Worm (Caenorhabditis elegans): ENCODE results near the gene egas-4.

egas-4 gene

ce11 chrIV:7512617-7513233, 15.1 kb upstream of the egas-4 start, which contains the start of the genes plc-4 and R05G6.4 (continued):
- no peak for TF ChIP-seq lin-15B (tag; optimal IDR thresholded peaks at IDR 0.05)

ce11 chrIV:7510829-7511228, 13.2 kb upstream of the egas-4 start:
- no peak for TF ChIP-seq nhr-84 (tag; optimal IDR thresholded peaks at IDR 0.05)
- TF ChIP-seq ceh-82 (tag; optimal IDR thresholded peaks at IDR 0.05): no peak
- no peak for TF ChIP-seq nhr-12 (tag; optimal IDR thresholded peaks at IDR 0.05)
- peak in 1 of 2 experiments; percentile 7 for TF ChIP-seq lin-35 (GFP tag; optimal IDR thresholded peaks at IDR 0.05)
- TF ChIP-seq hlh-17 (GFP tag; optimal IDR thresholded peaks at IDR 0.05; ENCODE audit: borderline replicate concordance): no peak
- TF ChIP-seq nhr-28 (tag; optimal IDR thresholded peaks at IDR 0.05): no peak
- TF ChIP-seq efl-1 (optimal IDR thresholded peaks at IDR 0.05): peak in 1 of 2 experiments; percentile 10
- peak in 1 of 2 experiments; percentile 40 for TF ChIP-seq efl-1 (GFP tag; optimal IDR thresholded peaks at IDR 0.05 in 1 of 2)
- TF ChIP-seq egl-13 (tag; optimal IDR thresholded peaks at IDR 0.05): no peak
- TF ChIP-seq dpl-1 (GFP tag; optimal IDR thresholded peaks at IDR 0.05): peak in 2 of 3 experiments; percentile 29 to 37

DNA sequence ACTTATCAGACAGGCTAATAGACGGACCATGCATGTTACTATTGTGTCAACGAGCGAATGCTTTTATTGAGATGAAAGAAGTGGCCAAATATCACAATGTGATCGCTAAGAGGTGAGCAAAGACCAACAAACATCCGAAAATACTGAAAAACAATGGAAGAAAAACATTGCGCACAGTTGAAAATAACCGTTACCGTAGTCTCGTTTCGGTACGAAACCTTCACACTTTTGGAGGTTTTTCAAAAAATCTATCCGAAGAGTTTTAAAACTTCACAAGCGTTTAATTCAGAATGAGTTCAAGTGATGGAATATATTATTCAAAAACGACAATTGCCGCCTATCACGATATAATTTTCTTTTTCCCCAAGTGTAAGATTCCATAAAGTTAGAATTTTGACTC, 11.2 kb upstream of the egas-4 start:
- TF ChIP-seq dpl-1 (GFP tag; optimal IDR thresholded peaks at IDR 0.05) (peak; percentile 18 to 51 (median 42)), xbp-1 (tag; optimal IDR thresholded peaks at IDR 0.05) (no peak), nhr-71 (tag; optimal IDR thresholded peaks at IDR 0.05) (no peak), lsy-2 (tag; optimal IDR thresholded peaks at IDR 0.05) (peak; percentile 51 to 87), pag-3 (tag; optimal IDR thresholded peaks at IDR 0.05; ENCODE audit: borderline replicate concordance, insufficient read depth) (no peak), grh-1 (GFP tag; IDR thresholded peaks at IDR 0.05) (no peak), efl-1 (optimal IDR thresholded peaks at IDR 0.05) (peak; percentile 38 to 56), efl-1 (GFP tag; optimal IDR thresholded peaks at IDR 0.05 in 1 of 2) (peak; percentile 48 to 91), nhr-90 (tag; optimal IDR thresholded peaks at IDR 0.05; ENCODE audit: poor library complexity) (no peak), aly-2 (tag; optimal IDR thresholded peaks at IDR 0.05) (no peak), lin-35 (GFP tag; optimal IDR thresholded peaks at IDR 0.05) (peak in 1 of 2 experiments; percentile 65), ceh-88 (GFP tag; IDR thresholded peaks at IDR 0.05) (no peak), tbx-2 (tag; optimal IDR thresholded peaks at IDR 0.05) (no peak)

- TF ChIP-seq ces-1 (GFP tag; optimal IDR thresholded peaks at IDR 0.05) (no peak), C04F5.9 (tag; optimal IDR thresholded peaks at IDR 0.05) (no peak), Y116A8C.19 (tag; optimal IDR thresholded peaks at IDR 0.05; ENCODE audit: borderline replicate concordance) (no peak), jun-1 (tag; optimal IDR thresholded peaks at IDR 0.05) (peak; percentile 58), nhr-84 (tag; optimal IDR thresholded peaks at IDR 0.05) (no peak), nhr-237 (tag; optimal IDR thresholded peaks at IDR 0.05) (peak; percentile 73), lin-14 (GFP tag; optimal IDR thresholded peaks at IDR 0.05) (peak; percentile 97), irx-1 (tag; optimal IDR thresholded peaks at IDR 0.05) (no peak), lin-39 (tag; optimal IDR thresholded peaks at IDR 0.05) (no peak), unc-30 (tag; optimal IDR thresholded peaks at IDR 0.05) (no peak), snpc-4 (tag; optimal IDR thresholded peaks at IDR 0.05) (peak; percentile 11), lir-3 (tag; optimal IDR thresholded peaks at IDR 0.05; ENCODE audit: poor library complexity) (peak; percentile 7), nhr-85 (tag) (peak; percentile 83), sptf-1 (tag; optimal IDR thresholded peaks at IDR 0.05) (no peak), xbp-1 (tag; optimal IDR thresholded peaks at IDR 0.05) (peak; percentile 83), nhr-47 (tag; optimal IDR thresholded peaks at IDR 0.05) (peak; percentile 83), lsy-2 (tag; optimal IDR thresholded peaks at IDR 0.05) (peak; percentile 77 to 90), F16B12.6 (tag; optimal IDR thresholded peaks at IDR 0.05) (no peak), tbx-2 (tag; optimal IDR thresholded peaks at IDR 0.05) (peak; percentile 86), nhr-76 (tag; optimal IDR thresholded peaks at IDR 0.05) (no peak), egl-13 (tag; optimal IDR thresholded peaks at IDR 0.05) (peak; percentile 17), mef-2 (tag; optimal IDR thresholded peaks at IDR 0.05) (peak; percentile 30), skn-1 (tag; optimal IDR thresholded peaks at IDR 0.05) (peak; percentile 63), nhr-20 (tag; optimal IDR thresholded peaks at IDR 0.05) (peak; percentile 92), pag-3 (tag; optimal IDR thresholded peaks at IDR 0.05; ENCODE audit: borderline replicate concordance, insufficient read depth) (no peak), dsc-1 (tag; optimal IDR thresholded peaks at IDR 0.05) (peak; percentile 57), C34B4.2 (tag; optimal IDR thresholded peaks at IDR 0.05) (peak; percentile 87), aha-1 (tag; optimal IDR thresholded peaks at IDR 0.05) (no peak), zip-4 (GFP tag; optimal IDR thresholded peaks at IDR 0.05) (no peak), lin-35 (GFP tag; optimal IDR thresholded peaks at IDR 0.05) (peak; percentile 94 to 97), nhr-11 (tag; optimal IDR thresholded peaks at IDR 0.05) (peak; percentile 24)
Observed at ce11 chrIV:7507841-7508509, 10.3 kb upstream of the egas-4 start, which contains the start of the genes vdac-1 and R05G6.5. TSS of gene vdac-1 (minus strand) at chrIV:7507891. TSS of gene R05G6.5 (plus strand) at chrIV:7508367.
